Fruit fly (Drosophila melanogaster): ENCODE data around the gene CG5928.

The CG5928 gene

dm6 chrX:6067281-6068008 is at the start of gene CG5928:
TSS of gene CG5928 (plus strand) at chrX:6067958.
- TF ChIP-seq usp (GFP tag; optimal IDR thresholded peaks at IDR 0.05) (no peak), EcR (GFP tag; optimal IDR thresholded peaks at IDR 0.05) (no peak), CG8478 (optimal IDR thresholded peaks at IDR 0.05) (no peak), Dll (optimal IDR thresholded peaks at IDR 0.05) (no peak), pan (optimal IDR thresholded peaks at IDR 0.05) (no peak), psq (optimal IDR thresholded peaks at IDR 0.05) (no peak)

- TF ChIP-seq psq (optimal IDR thresholded peaks at IDR 0.05): no peak
- no peak for TF ChIP-seq EcR (GFP tag; optimal IDR thresholded peaks at IDR 0.05)
- TF ChIP-seq CG8478 (optimal IDR thresholded peaks at IDR 0.05): no peak
- TF ChIP-seq pan (optimal IDR thresholded peaks at IDR 0.05): no peak
- no peak for TF ChIP-seq usp (GFP tag; optimal IDR thresholded peaks at IDR 0.05)
- no peak for TF ChIP-seq Dll (optimal IDR thresholded peaks at IDR 0.05)
Observed at dm6 chrX:6020254-6020653, 47.5 kb upstream of the CG5928 start.

dm6 chrX:6021414-6021813 is 46.3 kb upstream of the CG5928 start:
- TF ChIP-seq EcR (GFP tag; optimal IDR thresholded peaks at IDR 0.05) (no peak), Dll (optimal IDR thresholded peaks at IDR 0.05) (no peak), psq (optimal IDR thresholded peaks at IDR 0.05) (no peak), pan (optimal IDR thresholded peaks at IDR 0.05) (no peak), CG8478 (optimal IDR thresholded peaks at IDR 0.05) (no peak), usp (GFP tag; optimal IDR thresholded peaks at IDR 0.05) (no peak)

- TF ChIP-seq EcR (GFP tag; optimal IDR thresholded peaks at IDR 0.05): no peak
- TF ChIP-seq CG8478 (optimal IDR thresholded peaks at IDR 0.05): no peak
- TF ChIP-seq pan (optimal IDR thresholded peaks at IDR 0.05): no peak
- TF ChIP-seq usp (GFP tag; optimal IDR thresholded peaks at IDR 0.05): no peak
- no peak for TF ChIP-seq Dll (optimal IDR thresholded peaks at IDR 0.05)
- no peak for TF ChIP-seq psq (optimal IDR thresholded peaks at IDR 0.05)
Observed at dm6 chrX:6022090-6022489, 45.7 kb upstream of the CG5928 start.

DNA sequence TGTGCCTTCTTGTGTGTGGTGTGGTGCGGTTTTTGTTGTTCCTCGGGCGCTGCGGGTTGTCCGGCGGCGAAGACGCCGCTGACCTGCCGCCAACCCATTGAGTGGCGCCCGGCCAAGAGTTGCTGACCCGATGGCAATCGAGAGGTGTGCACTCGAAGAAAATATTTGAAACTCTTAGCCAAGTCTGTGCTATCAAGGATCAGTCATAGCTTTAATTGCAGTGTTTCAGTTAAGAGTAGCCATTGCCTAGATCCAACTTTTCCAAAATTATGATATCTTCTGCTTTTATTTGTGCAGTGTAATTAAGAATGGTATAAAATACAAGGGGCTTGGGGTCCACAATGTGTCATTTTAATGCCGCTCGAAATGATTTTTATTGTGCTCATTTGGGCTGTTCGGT is 43.1 kb upstream of the CG5928 start:
- TF ChIP-seq psq (optimal IDR thresholded peaks at IDR 0.05): no peak
- TF ChIP-seq pan (optimal IDR thresholded peaks at IDR 0.05): no peak
- no peak for TF ChIP-seq EcR (GFP tag; optimal IDR thresholded peaks at IDR 0.05)
- TF ChIP-seq Dll (optimal IDR thresholded peaks at IDR 0.05): no peak
- TF ChIP-seq usp (GFP tag; optimal IDR thresholded peaks at IDR 0.05): no peak
- TF ChIP-seq CG8478 (optimal IDR thresholded peaks at IDR 0.05): no peak

- TF ChIP-seq CG8478 (optimal IDR thresholded peaks at IDR 0.05) (no peak), usp (GFP tag; optimal IDR thresholded peaks at IDR 0.05) (no peak), psq (optimal IDR thresholded peaks at IDR 0.05) (no peak), EcR (GFP tag; optimal IDR thresholded peaks at IDR 0.05) (no peak), pan (optimal IDR thresholded peaks at IDR 0.05) (no peak), Dll (optimal IDR thresholded peaks at IDR 0.05) (no peak)
Observed at dm6 chrX:6027846-6028245, 39.9 kb upstream of the CG5928 start.

dm6 chrX:6029015-6029414 is 38.7 kb upstream of the CG5928 start:
- TF ChIP-seq pan (optimal IDR thresholded peaks at IDR 0.05) (no peak), Dll (optimal IDR thresholded peaks at IDR 0.05) (no peak), CG8478 (optimal IDR thresholded peaks at IDR 0.05) (no peak), EcR (GFP tag; optimal IDR thresholded peaks at IDR 0.05) (no peak)

DNA sequence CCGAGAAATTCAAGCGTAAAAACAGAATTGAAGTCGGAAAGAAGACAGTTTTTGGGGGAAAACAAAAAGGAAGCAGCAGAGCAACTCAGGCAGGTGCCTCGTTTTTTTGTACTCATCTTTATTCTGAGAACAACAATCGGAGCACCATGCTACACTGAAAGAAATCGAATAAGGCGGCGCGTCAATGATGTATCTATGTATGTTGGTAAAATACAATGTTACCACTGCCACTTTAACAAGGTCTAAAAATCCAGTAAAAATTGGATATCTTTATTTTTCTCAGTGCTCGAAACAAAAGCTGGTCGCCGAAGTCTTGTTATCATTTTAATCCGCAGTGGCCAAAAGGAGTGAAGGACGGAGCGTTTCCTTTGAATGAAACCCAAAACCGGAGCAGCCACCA is 37.7 kb upstream of the CG5928 start:
- TF ChIP-seq pan (optimal IDR thresholded peaks at IDR 0.05): no peak
- TF ChIP-seq usp (GFP tag; optimal IDR thresholded peaks at IDR 0.05): no peak
- no peak for TF ChIP-seq EcR (GFP tag; optimal IDR thresholded peaks at IDR 0.05)
- TF ChIP-seq psq (optimal IDR thresholded peaks at IDR 0.05): no peak
- no peak for TF ChIP-seq CG8478 (optimal IDR thresholded peaks at IDR 0.05)
- TF ChIP-seq Dll (optimal IDR thresholded peaks at IDR 0.05): no peak

dm6 chrX:6030593-6030992 is 37.2 kb upstream of the CG5928 start:
- TF ChIP-seq Dll (optimal IDR thresholded peaks at IDR 0.05) (no peak), EcR (GFP tag; optimal IDR thresholded peaks at IDR 0.05) (no peak), pan (optimal IDR thresholded peaks at IDR 0.05) (no peak), usp (GFP tag; optimal IDR thresholded peaks at IDR 0.05) (no peak), CG8478 (optimal IDR thresholded peaks at IDR 0.05) (no peak), psq (optimal IDR thresholded peaks at IDR 0.05) (no peak)

DNA sequence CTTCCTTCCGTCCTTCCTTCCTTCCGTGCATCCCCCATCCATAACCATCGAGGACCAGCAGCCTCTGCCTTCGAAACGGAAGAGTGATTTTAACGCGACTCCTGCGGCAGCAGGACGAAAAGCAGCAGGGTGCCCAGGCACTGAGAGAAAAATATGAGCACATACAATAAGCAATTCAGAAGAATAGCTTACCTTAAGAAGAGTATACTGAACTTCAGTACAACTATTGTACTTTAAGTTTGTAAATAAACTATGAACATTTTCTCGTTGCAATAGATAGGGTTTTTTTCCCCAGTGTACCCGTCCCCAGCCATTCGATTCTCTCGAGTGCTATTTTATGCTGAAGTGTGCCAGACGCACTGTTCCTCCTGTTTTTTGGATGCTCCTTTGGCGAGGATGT is 36.1 kb upstream of the CG5928 start:
- no peak for TF ChIP-seq pan (optimal IDR thresholded peaks at IDR 0.05)
- TF ChIP-seq psq (optimal IDR thresholded peaks at IDR 0.05): no peak
- TF ChIP-seq EcR (GFP tag; optimal IDR thresholded peaks at IDR 0.05): no peak
- no peak for TF ChIP-seq CG8478 (optimal IDR thresholded peaks at IDR 0.05)
- TF ChIP-seq usp (GFP tag; optimal IDR thresholded peaks at IDR 0.05): no peak
- no peak for TF ChIP-seq Dll (optimal IDR thresholded peaks at IDR 0.05)

DNA sequence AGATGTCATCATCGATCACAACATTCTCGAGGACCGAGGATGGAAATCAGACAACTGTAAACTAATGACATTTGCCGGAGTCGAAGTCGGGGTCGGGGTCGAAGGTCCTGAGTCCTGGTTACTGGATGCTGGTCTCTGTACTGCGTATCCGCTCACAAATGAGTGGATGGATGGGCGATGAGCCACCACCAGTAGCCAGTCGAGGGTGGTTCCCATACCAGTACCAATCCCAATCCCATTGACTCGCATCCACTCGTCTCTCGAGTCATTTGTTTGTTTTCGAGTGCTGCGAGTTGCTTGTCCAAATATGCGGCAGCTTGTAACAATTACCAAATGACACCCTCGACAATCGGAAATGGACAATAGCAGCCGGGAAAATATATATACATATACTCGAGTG is 34.9 kb upstream of the CG5928 start:
- TF ChIP-seq psq (optimal IDR thresholded peaks at IDR 0.05): no peak
- TF ChIP-seq pan (optimal IDR thresholded peaks at IDR 0.05): no peak

dm6 chrX:6034741-6035140 is 33.0 kb upstream of the CG5928 start:
- TF ChIP-seq EcR (GFP tag; optimal IDR thresholded peaks at IDR 0.05) (no peak), Dll (optimal IDR thresholded peaks at IDR 0.05) (no peak), pan (optimal IDR thresholded peaks at IDR 0.05) (no peak), CG8478 (optimal IDR thresholded peaks at IDR 0.05) (no peak), psq (optimal IDR thresholded peaks at IDR 0.05) (no peak), usp (GFP tag; optimal IDR thresholded peaks at IDR 0.05) (no peak)

dm6 chrX:6035359-6035758 is 32.4 kb upstream of the CG5928 start:
- no peak for TF ChIP-seq pan (optimal IDR thresholded peaks at IDR 0.05)
- TF ChIP-seq usp (GFP tag; optimal IDR thresholded peaks at IDR 0.05): no peak
- no peak for TF ChIP-seq psq (optimal IDR thresholded peaks at IDR 0.05)
- TF ChIP-seq CG8478 (optimal IDR thresholded peaks at IDR 0.05): no peak
